Worm (Caenorhabditis elegans) whole organism, L2 larva: ENCODE data around the gene F29B9.11.

Experiments
- C34F6.9 ChIP-seq: fragments of 150-350 bp; optimal IDR thresholded peaks from 2 replicates; lab custom pipeline; 2014; ENCODE audit warnings: missing biosample characterization, missing genetic modification characterization
- F13H6.1 ChIP-seq: sonication (generic microtip); optimal IDR thresholded peaks from 2 replicates; lab custom pipeline; 2016; ENCODE audit warnings: missing genetic modification characterization, missing compliant biosample characterization
- R02D3.7 ChIP-seq: fragments of 150-350 bp; optimal IDR thresholded peaks from 2 replicates; lab custom pipeline; 2014; ENCODE audit warnings: missing biosample characterization, missing genetic modification characterization
- Y55F3AM.14 ChIP-seq: fragments of 200-800 bp; sonication (Bioruptor generic); optimal IDR thresholded peaks from 2 replicates; lab custom pipeline; 2018; ENCODE audit warnings: mild to moderate bottlenecking, missing genetic modification characterization, missing compliant biosample characterization
- ama-1 ChIP-seq: fragments of 150-350 bp; optimal IDR thresholded peaks from 2 replicates; lab custom pipeline; 2018; ENCODE audit warnings: inconsistent platforms
- blmp-1 ChIP-seq: sonication (generic microtip); optimal IDR thresholded peaks from 2 replicates; lab custom pipeline; 2017; ENCODE audit warnings: missing genetic modification characterization, mild to moderate bottlenecking, missing compliant biosample characterization, antibody characterized with exemption, moderate library complexity; ENCODE audit not compliant: insufficient read depth
- ceh-16 ChIP-seq: fragments of 150-350 bp; optimal IDR thresholded peaks from 2 replicates; lab custom pipeline; 2014; ENCODE audit warnings: missing biosample characterization, missing genetic modification characterization
- ceh-82 ChIP-seq: fragments of 150-350 bp; optimal IDR thresholded peaks from 2 replicates; lab custom pipeline; 2014; ENCODE audit warnings: missing biosample characterization, missing genetic modification characterization
- crh-2 ChIP-seq: sonication (generic microtip); optimal IDR thresholded peaks from 2 replicates; lab custom pipeline; 2017; ENCODE audit warnings: missing biosample characterization, missing genetic modification characterization
- dmd-4 ChIP-seq: sonication (generic microtip); optimal IDR thresholded peaks from 2 replicates; lab custom pipeline; 2017; ENCODE audit warnings: missing biosample characterization, missing genetic modification characterization
- egl-27 ChIP-seq: sonication (generic microtip); optimal IDR thresholded peaks from 3 replicates; lab custom pipeline; 2017; ENCODE audit warnings: missing biosample characterization, missing genetic modification reagents, missing genetic modification characterization
- elt-1 ChIP-seq: fragments of 150-350 bp; optimal IDR thresholded peaks from 2 replicates; lab custom pipeline; 2014; ENCODE audit warnings: missing biosample characterization, missing genetic modification characterization
- fos-1 ChIP-seq: fragments of 150-350 bp; optimal IDR thresholded peaks from 2 replicates; lab custom pipeline; 2014; ENCODE audit warnings: missing biosample characterization, missing genetic modification characterization
- gmeb-1 ChIP-seq: fragments of 150-350 bp; optimal IDR thresholded peaks from 2 replicates; lab custom pipeline; 2014; ENCODE audit warnings: missing biosample characterization, missing genetic modification characterization
- lin-11 ChIP-seq: fragments of 150-350 bp; sonication (generic microtip); optimal IDR thresholded peaks from 2 replicates; lab custom pipeline; 2014; ENCODE audit warnings: missing biosample characterization, missing genetic modification characterization, inconsistent platforms, mixed read lengths
- lin-13 ChIP-seq: fragments of 150-350 bp; optimal IDR thresholded peaks from 2 replicates; lab custom pipeline; 2014; ENCODE audit warnings: missing biosample characterization, missing genetic modification reagents, missing genetic modification characterization
- lin-39 ChIP-seq: fragments of 150-350 bp; optimal IDR thresholded peaks from 2 replicates; lab custom pipeline; 2014; ENCODE audit warnings: missing biosample characterization, missing genetic modification reagents, missing genetic modification characterization
- mbf-1 ChIP-seq: sonication (generic microtip); optimal IDR thresholded peaks from 2 replicates; lab custom pipeline; 2017; ENCODE audit warnings: missing biosample characterization, missing genetic modification characterization
- mdl-1 ChIP-seq, 2 experiments: fragments of 150-350 bp in 1 of 2; sonication (generic microtip) in 1 of 2; optimal IDR thresholded peaks; 2 replicates each; lab custom pipeline; 2017; ENCODE audit warnings: missing biosample characterization in 2 of 2, missing genetic modification characterization in 2 of 2
- nhr-11 ChIP-seq: fragments of 150-350 bp; optimal IDR thresholded peaks from 2 replicates; lab custom pipeline; 2014; ENCODE audit warnings: missing biosample characterization, missing genetic modification characterization
- nhr-12 ChIP-seq: fragments of 150-350 bp; optimal IDR thresholded peaks from 2 replicates; lab custom pipeline; 2014; ENCODE audit warnings: missing biosample characterization, missing genetic modification characterization
- nhr-129 ChIP-seq: fragments of 150-350 bp; optimal IDR thresholded peaks from 2 replicates; lab custom pipeline; 2014; ENCODE audit warnings: missing biosample characterization, missing genetic modification characterization
- nhr-21 ChIP-seq: fragments of 150-350 bp; optimal IDR thresholded peaks from 2 replicates; lab custom pipeline; 2014; ENCODE audit warnings: missing biosample characterization, missing genetic modification characterization
- nhr-23 ChIP-seq: fragments of 150-350 bp; optimal IDR thresholded peaks from 2 replicates; lab custom pipeline; 2014; ENCODE audit warnings: missing biosample characterization, missing genetic modification reagents, missing genetic modification characterization
- nhr-25 ChIP-seq: fragments of 150-350 bp; sonication (generic microtip); optimal IDR thresholded peaks from 3 replicates; lab custom pipeline; 2014; ENCODE audit warnings: missing biosample characterization, missing genetic modification characterization
- peb-1 ChIP-seq: fragments of 150-350 bp; optimal IDR thresholded peaks from 2 replicates; lab custom pipeline; 2014; ENCODE audit warnings: missing biosample characterization, missing genetic modification characterization
- sem-4 ChIP-seq: fragments of 150-350 bp; optimal IDR thresholded peaks from 2 replicates; lab custom pipeline; 2014; ENCODE audit warnings: missing biosample characterization, missing genetic modification reagents, missing genetic modification characterization
- sma-3 ChIP-seq: sonication (generic microtip); optimal IDR thresholded peaks from 2 replicates; lab custom pipeline; 2016; ENCODE audit warnings: missing genetic modification reagents, missing genetic modification characterization, missing compliant biosample characterization
- sma-9 ChIP-seq, 2 experiments: fragments of 150-350 bp in 1 of 2; sonication (generic microtip) in 1 of 2; optimal IDR thresholded peaks; 2 replicates each; lab custom pipeline; 2014 to 2016; ENCODE audit warnings: missing genetic modification characterization in 2 of 2, mild to moderate bottlenecking in 1 of 2, missing biosample characterization in 1 of 2, missing compliant biosample characterization in 1 of 2, missing genetic modification reagents in 1 of 2, moderate library complexity in 1 of 2
- unc-39 ChIP-seq: fragments of 150-350 bp; optimal IDR thresholded peaks from 2 replicates; lab custom pipeline; 2014; ENCODE audit warnings: missing biosample characterization, missing genetic modification characterization
- unc-62 ChIP-seq: fragments of 150-350 bp; optimal IDR thresholded peaks from 2 replicates; lab custom pipeline; 2014; ENCODE audit warnings: missing biosample characterization, missing genetic modification reagents, missing genetic modification characterization
- ztf-1 ChIP-seq: fragments of 200-800 bp; sonication (Bioruptor generic); conservative IDR thresholded peaks from 2 replicates; pipeline ENCODE4 v1.3.6; 2022; ENCODE audit warnings: missing genetic modification characterization, missing compliant biosample characterization
- ztf-11 ChIP-seq: sonication (generic microtip); optimal IDR thresholded peaks from 2 replicates; lab custom pipeline; 2017; ENCODE audit warnings: missing biosample characterization, missing genetic modification characterization
- ztf-4 ChIP-seq: fragments of 150-350 bp; optimal IDR thresholded peaks from 2 replicates; lab custom pipeline; 2014; ENCODE audit warnings: missing biosample characterization, missing genetic modification characterization

The F29B9.11 gene

DNA sequence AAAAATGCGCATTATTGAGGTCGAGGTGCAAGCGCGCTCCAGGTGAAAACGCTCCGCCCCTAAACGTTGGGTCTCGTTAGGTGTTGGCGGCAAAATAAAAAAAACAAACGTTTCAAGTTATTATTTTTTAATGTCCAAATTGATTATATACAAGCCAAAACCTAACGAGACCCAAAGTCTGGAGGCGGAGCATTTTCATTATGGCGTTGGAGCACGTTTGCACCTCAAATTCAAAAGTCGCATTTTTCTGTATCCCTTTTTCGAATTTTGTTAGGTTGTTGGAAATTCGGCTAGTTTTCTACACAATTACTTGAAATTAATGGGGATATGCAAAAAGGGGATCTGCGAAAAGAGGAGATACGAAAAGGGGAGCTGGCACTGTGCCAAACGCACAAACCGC, 2.1 kb downstream of the F29B9.11 start, which contains the start of gene col-111:
Gene col-111 (minus strand): TSS at position 101 of the 400 bp plus-strand sequence.
- no peak for TF ChIP-seq mbf-1 (tag; lab: Kevin White, UChicago)
- TF ChIP-seq lin-13 (GFP tag; lab: Kevin White, UChicago), result no peak
- no peak for TF ChIP-seq F13H6.1 (tag; lab: Kevin White, UChicago)
- TF ChIP-seq R02D3.7 (tag; lab: Kevin White, UChicago), result no peak
- TF ChIP-seq ztf-4, result no peak
- TF ChIP-seq, all 48 proteins: peak for 0

DNA sequence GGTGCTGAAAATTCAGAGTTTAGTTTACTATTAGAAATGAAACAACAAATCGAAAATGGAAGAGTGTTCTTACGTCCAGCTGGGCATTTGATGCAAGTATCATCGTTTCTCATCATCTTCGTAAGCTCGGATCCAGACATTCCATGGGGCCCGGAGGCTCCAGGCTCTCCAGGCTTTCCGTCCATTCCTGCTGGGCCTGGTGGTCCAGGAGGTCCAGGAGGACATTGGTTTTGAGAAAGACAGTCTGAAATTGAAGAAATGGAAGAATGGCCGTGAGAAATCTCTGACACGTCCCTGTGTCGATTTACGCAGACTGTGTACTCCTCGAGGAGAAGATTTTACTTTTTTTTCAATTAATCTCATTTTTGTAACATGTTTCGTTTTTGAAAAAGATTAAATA, 3.6 kb downstream of the F29B9.11 start:
- no peak for TF ChIP-seq ama-1 (lab: Kevin White, UChicago)
- no peak for TF ChIP-seq gmeb-1 (tag; lab: Kevin White, UChicago)
- TF ChIP-seq ztf-1 (GFP tag; lab: Robert Waterston, UW), result no peak
- no peak for TF ChIP-seq Y55F3AM.14
- no peak for TF ChIP-seq dmd-4 (tag; lab: Kevin White, UChicago)
- TF ChIP-seq R02D3.7 (tag; lab: Kevin White, UChicago), result no peak
- TF ChIP-seq nhr-12 (tag; lab: Kevin White, UChicago), result no peak
- TF ChIP-seq sma-9 (GFP tag; optimal IDR thresholded peaks at IDR 0.05; lab: Kevin White, UChicago), result no peak
- no peak for TF ChIP-seq sma-9 (tag; optimal IDR thresholded peaks at IDR 0.05; lab: Kevin White, UChicago)
- no peak for TF ChIP-seq nhr-25 (tag; lab: Kevin White, UChicago)
- no peak for TF ChIP-seq sem-4 (tag; lab: Kevin White, UChicago)
- TF ChIP-seq ztf-11 (tag; lab: Kevin White, UChicago), result no peak
- TF ChIP-seq C34F6.9, result no peak

DNA sequence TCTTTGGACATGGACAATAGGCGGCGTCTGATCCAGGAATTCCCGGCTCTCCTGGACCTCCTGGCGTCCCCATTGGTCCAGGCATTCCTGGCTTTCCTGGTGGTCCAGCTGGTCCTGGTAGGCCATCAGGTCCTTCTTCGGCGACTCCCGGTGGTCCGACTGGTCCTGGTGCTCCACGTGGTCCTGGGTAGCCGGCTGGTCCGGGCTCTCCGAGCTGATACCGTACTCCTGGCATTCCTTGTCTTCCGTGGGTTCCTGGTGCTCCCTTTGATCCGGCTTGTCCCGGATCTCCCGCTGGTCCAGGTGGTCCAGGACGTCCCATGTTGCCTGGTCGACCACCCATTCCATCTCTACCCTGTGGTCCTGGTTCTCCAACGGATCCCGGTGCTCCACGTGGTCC, 4.0 kb downstream of the F29B9.11 start:
- TF ChIP-seq mdl-1 (tag; optimal IDR thresholded peaks at IDR 0.05; lab: Kevin White, UChicago), result no peak
- no peak for TF ChIP-seq ceh-16 (tag; lab: Kevin White, UChicago)
- TF ChIP-seq unc-39, result no peak
- TF ChIP-seq nhr-25 (tag; lab: Kevin White, UChicago), result no peak
- TF ChIP-seq F13H6.1 (tag; lab: Kevin White, UChicago), result no peak
- TF ChIP-seq egl-27 (tag; lab: Kevin White, UChicago), result no peak
- no peak for TF ChIP-seq nhr-129 (tag; lab: Kevin White, UChicago)
- TF ChIP-seq nhr-11, result no peak
- TF ChIP-seq gmeb-1 (tag; lab: Kevin White, UChicago), result no peak
- TF ChIP-seq C34F6.9, result no peak
- TF ChIP-seq fos-1 (tag; lab: Kevin White, UChicago), result no peak
- no peak for TF ChIP-seq elt-1 (tag; lab: Kevin White, UChicago)
- TF ChIP-seq lin-39 (tag; lab: Kevin White, UChicago), result no peak
- no peak for TF ChIP-seq sem-4 (tag; lab: Kevin White, UChicago)
- no peak for TF ChIP-seq ceh-82 (tag; lab: Kevin White, UChicago)
- no peak for TF ChIP-seq ama-1 (lab: Kevin White, UChicago)
- TF ChIP-seq nhr-21 (tag; lab: Kevin White, UChicago), result no peak
- TF ChIP-seq lin-13 (GFP tag; lab: Kevin White, UChicago), result no peak
- no peak for TF ChIP-seq sma-3
- TF ChIP-seq dmd-4 (tag; lab: Kevin White, UChicago), result no peak

DNA sequence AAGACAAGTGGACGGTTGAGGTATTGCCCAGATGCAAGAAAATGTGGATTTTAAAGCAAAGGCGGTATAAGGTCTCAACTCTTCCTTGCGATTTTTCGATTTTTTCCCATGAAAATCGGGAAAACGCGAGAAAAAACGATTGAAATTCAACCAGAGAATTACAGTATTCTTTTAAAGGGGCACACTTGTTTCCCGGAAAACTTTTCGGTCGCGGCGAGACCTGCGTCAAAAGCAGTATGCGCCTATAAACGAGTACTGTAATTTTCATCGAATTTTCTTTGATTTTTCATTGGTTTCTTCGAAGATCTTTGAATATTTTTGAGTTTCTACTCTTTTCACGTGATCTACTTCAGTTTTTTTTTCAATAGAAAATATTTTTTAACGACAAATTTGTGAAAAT, 6.3 kb downstream of the F29B9.11 start:
- no peak for TF ChIP-seq crh-2 (tag; lab: Kevin White, UChicago)
- no peak for TF ChIP-seq blmp-1 (tag; lab: Kevin White, UChicago)
- TF ChIP-seq ceh-16 (tag; lab: Kevin White, UChicago), result no peak
- no peak for TF ChIP-seq nhr-23 (tag; lab: Kevin White, UChicago)
- TF ChIP-seq sma-3, result no peak
- TF ChIP-seq nhr-129 (tag; lab: Kevin White, UChicago), result no peak
- TF ChIP-seq ztf-4, result no peak
- no peak for TF ChIP-seq lin-13 (GFP tag; lab: Kevin White, UChicago)
- no peak for TF ChIP-seq lin-11 (tag; lab: Kevin White, UChicago)
- TF ChIP-seq lin-39 (tag; lab: Kevin White, UChicago), result no peak
- TF ChIP-seq fos-1 (tag; lab: Kevin White, UChicago), result no peak
- TF ChIP-seq unc-62, result no peak
- TF ChIP-seq ceh-82 (tag; lab: Kevin White, UChicago), result no peak
- TF ChIP-seq nhr-11, result no peak
- no peak for TF ChIP-seq peb-1 (tag; lab: Kevin White, UChicago)
- no peak for TF ChIP-seq elt-1 (tag; lab: Kevin White, UChicago)
- no peak for TF ChIP-seq ztf-1 (GFP tag; lab: Robert Waterston, UW)
- TF ChIP-seq Y55F3AM.14, result no peak
- no peak for TF ChIP-seq nhr-25 (tag; lab: Kevin White, UChicago)
